Worm (Caenorhabditis elegans) whole organism, L2 larva: Measurements from ENCODE around the gene F37B4.15.

Experiments used
- ZK546.5 ChIP-seq: sonication (generic microtip); optimal IDR thresholded peaks from 2 replicates; lab custom pipeline; 2017; ENCODE audit warnings: missing biosample characterization, missing genetic modification characterization
- ceh-16 ChIP-seq: fragments of 150-350 bp; optimal IDR thresholded peaks from 2 replicates; lab custom pipeline; 2014; ENCODE audit warnings: missing biosample characterization, missing genetic modification characterization
- dmd-4 ChIP-seq: sonication (generic microtip); optimal IDR thresholded peaks from 2 replicates; lab custom pipeline; 2017; ENCODE audit warnings: missing biosample characterization, missing genetic modification characterization
- lsy-2 ChIP-seq, 2 experiments: fragments of 150-350 bp in 1 of 2; sonication (generic microtip) in 1 of 2; optimal IDR thresholded peaks; 2 replicates each; lab custom pipeline; 2014 to 2017; ENCODE audit warnings: missing biosample characterization in 2 of 2, missing genetic modification characterization in 2 of 2
- mdl-1 ChIP-seq, 2 experiments: fragments of 150-350 bp in 1 of 2; sonication (generic microtip) in 1 of 2; optimal IDR thresholded peaks; 2 replicates each; lab custom pipeline; 2017; ENCODE audit warnings: missing biosample characterization in 2 of 2, missing genetic modification characterization in 2 of 2
- nhr-6 ChIP-seq: fragments of 150-350 bp; optimal IDR thresholded peaks from 2 replicates; lab custom pipeline; 2014; ENCODE audit warnings: missing biosample characterization, missing genetic modification characterization
- sma-3 ChIP-seq: sonication (generic microtip); optimal IDR thresholded peaks from 2 replicates; lab custom pipeline; 2016; ENCODE audit warnings: missing genetic modification reagents, missing genetic modification characterization, missing compliant biosample characterization
- unc-62 ChIP-seq: fragments of 150-350 bp; optimal IDR thresholded peaks from 2 replicates; lab custom pipeline; 2014; ENCODE audit warnings: missing biosample characterization, missing genetic modification reagents, missing genetic modification characterization
- ztf-11 ChIP-seq: sonication (generic microtip); optimal IDR thresholded peaks from 2 replicates; lab custom pipeline; 2017; ENCODE audit warnings: missing biosample characterization, missing genetic modification characterization

ce11 chrV:2934075-2934474, 42.0 kb downstream of the F37B4.15 start, which contains the start of gene srh-247:
- TF ChIP-seq mdl-1 (tag; optimal IDR thresholded peaks at IDR 0.05; lab: Kevin White, UChicago) (no peak), lsy-2 (tag; optimal IDR thresholded peaks at IDR 0.05; lab: Kevin White, UChicago) (no peak), nhr-6 (no peak), dmd-4 (tag; lab: Kevin White, UChicago) (no peak), ztf-11 (tag; lab: Kevin White, UChicago) (no peak), ceh-16 (tag; lab: Kevin White, UChicago) (no peak), unc-62 (GFP tag; lab: Kevin White, UChicago) (no peak), sma-3 (no peak), ZK546.5 (tag; lab: Kevin White, UChicago) (no peak)
